In the genomic region with DNA sequence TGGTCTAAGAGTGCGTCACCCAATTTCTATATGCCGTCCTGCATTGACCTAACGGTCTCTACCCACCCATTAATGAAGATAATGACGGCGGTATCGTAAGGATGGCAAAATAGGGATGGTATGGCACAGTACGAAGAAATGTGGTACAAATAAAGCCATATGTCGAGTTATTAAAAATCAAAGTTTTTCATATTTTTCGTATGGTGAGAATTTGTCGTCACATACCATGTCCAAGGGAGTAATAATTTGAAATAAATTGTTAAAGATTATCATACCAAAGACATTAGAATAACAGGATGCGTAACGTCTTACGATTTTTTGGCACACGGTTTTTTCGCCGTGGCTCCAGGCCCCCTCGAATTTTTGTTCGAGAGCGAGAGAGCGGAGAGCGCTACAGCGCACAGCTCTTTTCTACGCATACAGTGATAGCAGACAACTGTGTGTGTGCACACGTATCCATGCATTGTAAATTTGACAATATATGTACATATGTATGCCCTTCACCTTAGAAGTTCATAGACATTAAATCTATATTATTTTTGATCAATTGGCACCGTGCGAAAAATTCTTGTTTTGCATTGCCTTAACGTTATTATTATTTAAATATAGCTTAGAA, we compare ENCODE assay signal across 1 fruit fly cellular context.
TF ChIP-seq lines count a peak whose summit lies in the region.

No protein-coding gene starts in this region.

TF ChIP-seq in whole organism, embryonic, 481 proteins besides CTCF, POLR2A, EP300 and RAD21 (continued from another document):
- peak; percentile 48 for TF ChIP-seq CG8281 (tag; optimal IDR thresholded peaks at IDR 0.05; lab: Kevin White, UChicago)
- peak; percentile 81; the same call in 2 of the 3 replicates for TF ChIP-seq CG2199 (GFP tag; IDR thresholded peaks at IDR 0.05; lab: Robert Waterston, UW)
- peak; percentile 18 for TF ChIP-seq sug (tag; optimal IDR thresholded peaks at IDR 0.05; lab: Kevin White, UChicago)
- TF ChIP-seq E2f1 (GFP tag; IDR thresholded peaks at IDR 0.05; lab: Robert Waterston, UW) = no peak
- TF ChIP-seq Hand (GFP tag; optimal IDR thresholded peaks at IDR 0.05; lab: Kevin White, UChicago) = no peak
- TF ChIP-seq CG10565 (GFP tag; optimal IDR thresholded peaks at IDR 0.05; lab: Kevin White, UChicago) = no peak
- no peak for TF ChIP-seq CG17612 (GFP tag; IDR thresholded peaks at IDR 0.05; lab: Robert Waterston, UW)
- no peak for TF ChIP-seq CG6791 (GFP tag; IDR thresholded peaks at IDR 0.05; lab: Robert Waterston, UW; ENCODE audit: partially characterized antibody)
- no peak for TF ChIP-seq CG11247 (GFP tag; IDR thresholded peaks at IDR 0.05; lab: Robert Waterston, UW)
- no peak for TF ChIP-seq Max (GFP tag; optimal IDR thresholded peaks at IDR 0.05; lab: Kevin White, UChicago)
- no peak for TF ChIP-seq CG18599 (GFP tag; optimal IDR thresholded peaks at IDR 0.05; lab: Kevin White, UChicago)
- no peak for TF ChIP-seq sd (tag; optimal IDR thresholded peaks at IDR 0.05; lab: Kevin White, UChicago)
- no peak; the same call in 1 of the 2 replicates for TF ChIP-seq Bgb (GFP tag; IDR thresholded peaks at IDR 0.05; lab: Robert Waterston, UW; ENCODE audit: partially characterized antibody)
- no peak for TF ChIP-seq CG11456 (GFP tag; IDR thresholded peaks at IDR 0.05; lab: Robert Waterston, UW)
- TF ChIP-seq caup (GFP tag; optimal IDR thresholded peaks at IDR 0.05; lab: Kevin White, UChicago; ENCODE audit: severe bottlenecking) = no peak
- no peak for TF ChIP-seq BtbVII (GFP tag; optimal IDR thresholded peaks at IDR 0.05; lab: Kevin White, UChicago)
- TF ChIP-seq gt (GFP tag; IDR thresholded peaks at IDR 0.05; lab: Robert Waterston, UW) = no peak
- no peak for TF ChIP-seq D19A (tag; optimal IDR thresholded peaks at IDR 0.05; lab: Kevin White, UChicago)
- TF ChIP-seq CG8290 (GFP tag; optimal IDR thresholded peaks at IDR 0.05; lab: Kevin White, UChicago) = no peak
- no peak for TF ChIP-seq CG8290 (tag; optimal IDR thresholded peaks at IDR 0.05; lab: Kevin White, UChicago)
- no peak for TF ChIP-seq CG16863 (GFP tag; optimal IDR thresholded peaks at IDR 0.05; lab: Kevin White, UChicago)
- no peak for TF ChIP-seq Atf3 (GFP tag; optimal IDR thresholded peaks at IDR 0.05; lab: Kevin White, UChicago)
- TF ChIP-seq repo (GFP tag; optimal IDR thresholded peaks at IDR 0.05; lab: Kevin White, UChicago) = no peak
- no peak for TF ChIP-seq CG31388 (GFP tag; optimal IDR thresholded peaks at IDR 0.05; lab: Kevin White, UChicago)
- TF ChIP-seq CG17829 (tag; optimal IDR thresholded peaks at IDR 0.05; lab: Kevin White, UChicago) = no peak
- TF ChIP-seq cg (GFP tag; optimal IDR thresholded peaks at IDR 0.05; lab: Kevin White, UChicago) = peak; percentile 83
- TF ChIP-seq ara (GFP tag; IDR thresholded peaks at IDR 0.05; lab: Robert Waterston, UW) = no peak
- TF ChIP-seq CG15479 (GFP tag; optimal IDR thresholded peaks at IDR 0.05; lab: Kevin White, UChicago) = no peak
- TF ChIP-seq pb (GFP tag; optimal IDR thresholded peaks at IDR 0.05; lab: Kevin White, UChicago) = no peak
- no peak for TF ChIP-seq Rx (GFP tag; IDR thresholded peaks at IDR 0.05; lab: Robert Waterston, UW)
- TF ChIP-seq CG12744 (GFP tag; optimal IDR thresholded peaks at IDR 0.05; lab: Kevin White, UChicago) = no peak
- TF ChIP-seq luna (GFP tag; optimal IDR thresholded peaks at IDR 0.05; lab: Kevin White, UChicago) = no peak
- TF ChIP-seq CG7745 (tag; optimal IDR thresholded peaks at IDR 0.05; lab: Kevin White, UChicago) = no peak
- TF ChIP-seq nau (GFP tag; optimal IDR thresholded peaks at IDR 0.05; lab: Kevin White, UChicago) = no peak
- TF ChIP-seq CG17361 (GFP tag; IDR thresholded peaks at IDR 0.05; lab: Robert Waterston, UW) = no peak
- TF ChIP-seq CG12769 (tag; optimal IDR thresholded peaks at IDR 0.05; lab: Kevin White, UChicago) = no peak
- TF ChIP-seq gro (GFP tag; optimal IDR thresholded peaks at IDR 0.05; lab: Kevin White, UChicago) = no peak
- TF ChIP-seq yki (optimal IDR thresholded peaks at IDR 0.05; lab: Kevin White, UChicago) = peak; percentile 52
- TF ChIP-seq CG34422 (GFP tag; IDR thresholded peaks at IDR 0.05; lab: Robert Waterston, UW) = no peak
- no peak for TF ChIP-seq aop (GFP tag; IDR thresholded peaks at IDR 0.05; lab: Robert Waterston, UW)
- no peak for TF ChIP-seq cato (GFP tag; optimal IDR thresholded peaks at IDR 0.05; lab: Kevin White, UChicago; ENCODE audit: borderline replicate concordance)
- TF ChIP-seq CG8924 (tag; optimal IDR thresholded peaks at IDR 0.05; lab: Kevin White, UChicago) = no peak
- TF ChIP-seq HmgZ (tag; optimal IDR thresholded peaks at IDR 0.05; lab: Kevin White, UChicago) = no peak
- TF ChIP-seq CG4424 (GFP tag; optimal IDR thresholded peaks at IDR 0.05; lab: Kevin White, UChicago) = no peak
- no peak for TF ChIP-seq pita (GFP tag; optimal IDR thresholded peaks at IDR 0.05; lab: Kevin White, UChicago)
- no peak for TF ChIP-seq ttk (GFP tag; IDR thresholded peaks at IDR 0.05; lab: Robert Waterston, UW)
- TF ChIP-seq Camta (GFP tag; optimal IDR thresholded peaks at IDR 0.05; lab: Kevin White, UChicago) = no peak
- no peak for TF ChIP-seq maf-S (GFP tag; optimal IDR thresholded peaks at IDR 0.05; lab: Kevin White, UChicago)
- no peak; the same call in 3 of the 4 replicates for TF ChIP-seq Dll (GFP tag; IDR thresholded peaks at IDR 0.05; lab: Robert Waterston, UW; ENCODE audit: partially characterized antibody)
- no peak for TF ChIP-seq otp (GFP tag; IDR thresholded peaks at IDR 0.05; lab: Robert Waterston, UW)
- TF ChIP-seq NK7.1 (GFP tag; optimal IDR thresholded peaks at IDR 0.05; lab: Kevin White, UChicago) = no peak
- no peak for TF ChIP-seq CG14014 (GFP tag; IDR thresholded peaks at IDR 0.05; lab: Robert Waterston, UW)
- TF ChIP-seq CG6689 (GFP tag; IDR thresholded peaks at IDR 0.05; lab: Robert Waterston, UW) = no peak
- TF ChIP-seq Dbx (GFP tag; IDR thresholded peaks at IDR 0.05; lab: Robert Waterston, UW) = no peak
- 0 out of 2 replicates have a peak, but pooled peaks have one; percentile 11 for TF ChIP-seq Xrp1 (GFP tag; IDR thresholded peaks at IDR 0.05; lab: Robert Waterston, UW)
- no peak for TF ChIP-seq tup (GFP tag; optimal IDR thresholded peaks at IDR 0.05; lab: Kevin White, UChicago)
- no peak for TF ChIP-seq HLH54F (GFP tag; optimal IDR thresholded peaks at IDR 0.05; lab: Kevin White, UChicago)
- peak in 1 of 3 experiments; percentile 42 for TF ChIP-seq Stat92E (GFP tag; optimal IDR thresholded peaks at IDR 0.05; lab: Kevin White, UChicago)
- no peak for TF ChIP-seq Awh (GFP tag; IDR thresholded peaks at IDR 0.05; lab: Robert Waterston, UW)
- TF ChIP-seq YL-1 (GFP tag; optimal IDR thresholded peaks at IDR 0.05; lab: Kevin White, UChicago) = no peak
- TF ChIP-seq tna (GFP tag; IDR thresholded peaks at IDR 0.05; lab: Robert Waterston, UW; ENCODE audit: partially characterized antibody) = no peak
- TF ChIP-seq Med (GFP tag; lab: Kevin White, UChicago) = peak; percentile 60
- no peak for TF ChIP-seq CG14050 (GFP tag; IDR thresholded peaks at IDR 0.05; lab: Robert Waterston, UW)
- no peak for TF ChIP-seq CrebB (tag; optimal IDR thresholded peaks at IDR 0.05; lab: Kevin White, UChicago)
- TF ChIP-seq CG9437 (GFP tag; optimal IDR thresholded peaks at IDR 0.05; lab: Kevin White, UChicago) = peak; percentile 10
- TF ChIP-seq ssp (GFP tag; IDR thresholded peaks at IDR 0.05; lab: Robert Waterston, UW) = no peak
- no peak for TF ChIP-seq nom (GFP tag; optimal IDR thresholded peaks at IDR 0.05; lab: Kevin White, UChicago)
- TF ChIP-seq twi (tag; optimal IDR thresholded peaks at IDR 0.05; lab: Kevin White, UChicago) = no peak
